Worm (Caenorhabditis elegans): ENCODE results near the gene grd-5.

DNA sequence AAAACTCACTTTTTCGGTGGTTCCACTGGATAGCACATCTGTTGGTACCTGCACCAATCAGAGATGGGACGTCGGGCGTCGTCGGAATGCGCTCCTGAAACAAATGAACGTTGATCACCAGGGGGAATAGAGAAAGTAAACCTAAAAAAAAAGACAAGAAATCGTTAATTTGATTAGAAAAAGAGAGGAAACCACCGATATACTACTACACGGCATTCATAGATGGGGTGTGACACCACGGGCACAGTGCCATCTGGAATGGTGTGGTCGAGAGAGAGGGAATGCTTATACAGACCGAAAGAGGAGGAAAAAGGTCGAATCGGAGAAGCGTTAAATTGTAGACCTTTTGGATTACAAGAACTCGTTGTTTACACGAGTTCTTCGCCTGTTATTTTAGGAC lies 30.8 kb upstream of the grd-5 start, which contains the start of gene C10B5.3:
- TF ChIP-seq snpc-4 (tag; optimal IDR thresholded peaks at IDR 0.05), result no peak
- no peak for TF ChIP-seq ztf-4 (tag; optimal IDR thresholded peaks at IDR 0.05)
- TF ChIP-seq ama-1 (optimal IDR thresholded peaks at IDR 0.05), result no peak
- TF ChIP-seq mdl-1 (tag; optimal IDR thresholded peaks at IDR 0.05), result no peak
- TF ChIP-seq zag-1 (tag; optimal IDR thresholded peaks at IDR 0.05), result no peak
- TF ChIP-seq pqm-1 (tag; optimal IDR thresholded peaks at IDR 0.05), result no peak
- no peak for TF ChIP-seq unc-62 (GFP tag; optimal IDR thresholded peaks at IDR 0.05)
- no peak for TF ChIP-seq pha-4 (tag; optimal IDR thresholded peaks at IDR 0.05)
- TF ChIP-seq aly-2 (tag; optimal IDR thresholded peaks at IDR 0.05), result no peak
- no peak for TF ChIP-seq tbx-2 (tag; optimal IDR thresholded peaks at IDR 0.05)
- TF ChIP-seq nhr-77 (tag; optimal IDR thresholded peaks at IDR 0.05), result no peak
- no peak for TF ChIP-seq nhr-25 (tag; optimal IDR thresholded peaks at IDR 0.05)

Data from whole organism, L3 larva.